Fruit fly (Drosophila melanogaster): ENCODE data around the gene brk.
A peak's percentile ranks its signal among the peaks of the same experiment; 100 is the strongest.

brk gene

dm6 chrX:7285995-7286985 is 21.4 kb upstream of the brk start, which contains the start of gene CG2059 (continued):
- no peak for TF ChIP-seq CG4707 (GFP tag; optimal IDR thresholded peaks at IDR 0.05)
- TF ChIP-seq Fer1 (GFP tag; optimal IDR thresholded peaks at IDR 0.05), result peak; percentile 8
- no peak for TF ChIP-seq CG11247 (GFP tag; IDR thresholded peaks at IDR 0.05)
- TF ChIP-seq CG6813 (GFP tag; optimal IDR thresholded peaks at IDR 0.05), result peak; percentile 20
- peak; percentile 44 for TF ChIP-seq CG3281 (GFP tag; optimal IDR thresholded peaks at IDR 0.05)
- TF ChIP-seq Fer2 (tag; optimal IDR thresholded peaks at IDR 0.05), result no peak
- no peak for TF ChIP-seq CG10431 (GFP tag; optimal IDR thresholded peaks at IDR 0.05)
- TF ChIP-seq CG9727 (GFP tag; optimal IDR thresholded peaks at IDR 0.05), result peak; percentile 49
- TF ChIP-seq ab (GFP tag; optimal IDR thresholded peaks at IDR 0.05), result no peak
- no peak for TF ChIP-seq prd (optimal IDR thresholded peaks at IDR 0.05)
- peak; percentile 62 for TF ChIP-seq prd (GFP tag; IDR thresholded peaks at IDR 0.05)
- peak; percentile 15 for TF ChIP-seq CG1792 (GFP tag; optimal IDR thresholded peaks at IDR 0.05)
- no peak for TF ChIP-seq ERR (GFP tag; optimal IDR thresholded peaks at IDR 0.05)
- TF ChIP-seq CG1529 (GFP tag; optimal IDR thresholded peaks at IDR 0.05), result no peak
- peak; percentile 61 for TF ChIP-seq CG11398 (GFP tag; optimal IDR thresholded peaks at IDR 0.05)
- TF ChIP-seq CG6791 (GFP tag; IDR thresholded peaks at IDR 0.05; ENCODE audit: partially characterized antibody), result peak; percentile 59; the same call in 2 of the 3 replicates
- no peak for TF ChIP-seq dimm (GFP tag; IDR thresholded peaks at IDR 0.05)
- TF ChIP-seq CG8765 (GFP tag; IDR thresholded peaks at IDR 0.05), result 0 out of 2 replicates have a peak, but pooled peaks have one; percentile 23
- TF ChIP-seq Sox100B (GFP tag; optimal IDR thresholded peaks at IDR 0.05), result no peak
- TF ChIP-seq Side (GFP tag; optimal IDR thresholded peaks at IDR 0.05), result peak; percentile 3
- TF ChIP-seq CG10979 (tag; optimal IDR thresholded peaks at IDR 0.05), result peak; percentile 24
- TF ChIP-seq Nf-YA (GFP tag; IDR thresholded peaks at IDR 0.05), result no peak
- peak; percentile 57 for TF ChIP-seq Myb (GFP tag; optimal IDR thresholded peaks at IDR 0.05)
- TF ChIP-seq hb (GFP tag; IDR thresholded peaks at IDR 0.05; ENCODE audit: partially characterized antibody), result no peak
- TF ChIP-seq usp (GFP tag; optimal IDR thresholded peaks at IDR 0.05), result no peak
- TF ChIP-seq CG3407 (GFP tag; optimal IDR thresholded peaks at IDR 0.05), result peak; percentile 6
- no peak for TF ChIP-seq Doc2 (GFP tag; IDR thresholded peaks at IDR 0.05)
- TF ChIP-seq Camta (GFP tag; optimal IDR thresholded peaks at IDR 0.05), result no peak
- peak; percentile 57; the same call in 2 of the 3 replicates for TF ChIP-seq zfh1 (GFP tag; IDR thresholded peaks at IDR 0.05)
- no peak for TF ChIP-seq CG31365 (tag; optimal IDR thresholded peaks at IDR 0.05)
- TF ChIP-seq grau (tag; optimal IDR thresholded peaks at IDR 0.05), result peak; percentile 34
- peak; percentile 61 for TF ChIP-seq Antp (GFP tag; optimal IDR thresholded peaks at IDR 0.05)
- peak; percentile 42 for TF ChIP-seq CG11085 (GFP tag; IDR thresholded peaks at IDR 0.05)
- TF ChIP-seq CG17612 (GFP tag; IDR thresholded peaks at IDR 0.05), result no peak
- peak; percentile 42; the same call in 1 of the 2 replicates for TF ChIP-seq CG7372 (GFP tag; IDR thresholded peaks at IDR 0.05)
- peak; percentile 41 for TF ChIP-seq HHEX (GFP tag; optimal IDR thresholded peaks at IDR 0.05)
- peak; percentile 27 for TF ChIP-seq Abd-B (GFP tag; optimal IDR thresholded peaks at IDR 0.05)
- peak; percentile 3 for TF ChIP-seq org-1 (GFP tag; optimal IDR thresholded peaks at IDR 0.05)
- no peak for TF ChIP-seq wek (GFP tag; optimal IDR thresholded peaks at IDR 0.05)
- peak; percentile 45; the same call in 1 of the 2 replicates for TF ChIP-seq CG6689 (GFP tag; IDR thresholded peaks at IDR 0.05)
- peak; percentile 48 for TF ChIP-seq CG9609 (GFP tag; optimal IDR thresholded peaks at IDR 0.05)
- peak; percentile 1 for TF ChIP-seq CG34376 (GFP tag; optimal IDR thresholded peaks at IDR 0.05)
- TF ChIP-seq dan (GFP tag; IDR thresholded peaks at IDR 0.05), result no peak
- no peak for TF ChIP-seq sens-2 (GFP tag; IDR thresholded peaks at IDR 0.05)
- TF ChIP-seq B-H2 (GFP tag; optimal IDR thresholded peaks at IDR 0.05), result peak; percentile 71
- peak; percentile 29 for TF ChIP-seq mirr (GFP tag; optimal IDR thresholded peaks at IDR 0.05)
- peak; percentile 20 for TF ChIP-seq Dek (tag; optimal IDR thresholded peaks at IDR 0.05)
- peak in 1 of 2 experiments; percentile 50 for TF ChIP-seq Hr51 (GFP tag; optimal IDR thresholded peaks at IDR 0.05)
- no peak for TF ChIP-seq seq (GFP tag; IDR thresholded peaks at IDR 0.05)
